Worm (Caenorhabditis elegans) whole organism, early embryonic: ENCODE measurements around the gene K02F6.8.
"Not testable (repeated sequence)": the region's sequence is repeated elsewhere in the genome, so short reads cannot be mapped to it uniquely, and the experiment has no call there.

ENCODE experiments used
- B0310.2 ChIP-seq: sonication (generic microtip); optimal IDR thresholded peaks from 2 replicates; lab custom pipeline; 2016; ENCODE audit warnings: mild to moderate bottlenecking, missing genetic modification characterization, missing compliant biosample characterization
- F13C5.2 ChIP-seq: sonication (generic microtip); optimal IDR thresholded peaks from 2 replicates; lab custom pipeline; 2017; ENCODE audit warnings: mild to moderate bottlenecking, missing genetic modification characterization, inconsistent platforms, missing compliant biosample characterization
- aly-1 ChIP-seq: sonication (generic microtip); optimal IDR thresholded peaks from 2 replicates; lab custom pipeline; 2016; ENCODE audit warnings: missing genetic modification characterization, missing compliant biosample characterization
- ama-1 ChIP-seq: fragments of 150-350 bp; optimal IDR thresholded peaks from 2 replicates; lab custom pipeline; 2014
- ceh-13 ChIP-seq: fragments of 200-800 bp; sonication (Bioruptor generic); optimal IDR thresholded peaks from 2 replicates; lab custom pipeline; 2018; ENCODE audit warnings: mild to moderate bottlenecking, missing genetic modification characterization, missing compliant biosample characterization
- ceh-36 ChIP-seq: sonication (generic microtip); optimal IDR thresholded peaks from 2 replicates; lab custom pipeline; 2016; ENCODE audit warnings: missing genetic modification characterization, inconsistent platforms, missing compliant biosample characterization
- ets-7 ChIP-seq: sonication (generic microtip); optimal IDR thresholded peaks from 2 replicates; lab custom pipeline; 2016; ENCODE audit warnings: missing genotype, missing genetic modification characterization, missing compliant biosample characterization
- flt-1 ChIP-seq: fragments of 200-800 bp; sonication (Bioruptor generic); IDR thresholded peaks from 2 replicates; pipeline ENCODE4 v1.3.6; 2022; ENCODE audit warnings: missing genetic modification characterization, missing compliant biosample characterization
- hmbx-1 ChIP-seq: sonication (generic microtip); optimal IDR thresholded peaks from 2 replicates; lab custom pipeline; 2016; ENCODE audit warnings: mild to moderate bottlenecking, missing genetic modification characterization, missing compliant biosample characterization
- hmg-4 ChIP-seq: fragments of 200-800 bp; sonication (Bioruptor generic); optimal IDR thresholded peaks from 2 replicates; lab custom pipeline; 2018; ENCODE audit warnings: mild to moderate bottlenecking, missing genetic modification characterization, missing compliant biosample characterization
- hnd-1 ChIP-seq: sonication (generic microtip); optimal IDR thresholded peaks from 2 replicates; lab custom pipeline; 2016; ENCODE audit warnings: missing genetic modification characterization, missing compliant biosample characterization
- pes-1 ChIP-seq: fragments of 200-800 bp; sonication (Bioruptor generic); IDR thresholded peaks from 2 replicates; pipeline ENCODE4 v1.3.6; 2022; ENCODE audit warnings: missing genetic modification reagents, missing genetic modification characterization, missing compliant biosample characterization
- scrt-1 ChIP-seq: fragments of 200-800 bp; sonication (Bioruptor generic); IDR thresholded peaks from 2 replicates; pipeline ENCODE4 v1.3.6; 2022; ENCODE audit warnings: missing genetic modification characterization, missing compliant biosample characterization
- sea-1 ChIP-seq: fragments of 200-800 bp; sonication (Bioruptor generic); conservative IDR thresholded peaks from 2 replicates; pipeline ENCODE4 v1.3.6; 2022; ENCODE audit warnings: missing genetic modification characterization, missing compliant biosample characterization
- tbx-11 ChIP-seq: fragments of 200-800 bp; sonication (Bioruptor generic); IDR thresholded peaks from 2 replicates; pipeline ENCODE4 v1.3.6; 2022; ENCODE audit warnings: missing genetic modification characterization, missing compliant biosample characterization
- tbx-37 ChIP-seq: fragments of 200-800 bp; sonication (Bioruptor generic); conservative IDR thresholded peaks from 2 replicates; pipeline ENCODE4 v1.3.6; 2022; ENCODE audit warnings: missing genetic modification reagents, missing genetic modification characterization, missing compliant biosample characterization
- tra-4 ChIP-seq: sonication (generic microtip); optimal IDR thresholded peaks from 2 replicates; lab custom pipeline; 2017; ENCODE audit warnings: missing genetic modification characterization, missing compliant biosample characterization

K02F6.8 gene

DNA sequence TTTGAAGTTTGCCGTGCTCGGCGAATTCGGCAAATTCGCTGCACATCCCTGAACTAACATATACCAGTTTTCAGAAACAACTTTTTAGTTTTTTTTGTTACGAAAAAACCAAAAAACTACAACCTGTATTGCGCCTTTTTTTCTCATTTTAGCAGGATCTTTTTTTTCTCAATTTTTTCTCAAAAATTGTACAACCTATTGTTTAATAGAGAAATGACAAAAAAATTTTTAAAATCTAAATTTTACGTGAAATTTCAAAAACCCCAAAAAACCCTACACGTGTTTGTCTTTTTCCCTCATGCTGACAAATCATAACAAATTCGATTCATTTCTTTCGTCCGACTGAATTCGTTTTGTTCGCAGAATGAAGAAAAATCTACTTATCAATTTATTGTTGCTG, 11.1 kb upstream of the K02F6.8 start, which contains the start of gene K02F6.3:
Gene K02F6.3, plus strand, starts transcription at position 301 of the 400 bp plus-strand sequence.
- TF ChIP-seq aly-1 (tag; lab: Kevin White, UChicago) (no peak), pes-1 (GFP tag; lab: Robert Waterston, UW) (no peak), ceh-13 (GFP tag; lab: Kevin White, UChicago) (no peak), F13C5.2 (tag; lab: Kevin White, UChicago) (no peak), hnd-1 (tag; lab: Kevin White, UChicago) (no peak), scrt-1 (GFP tag; lab: Robert Waterston, UW) (no peak), ceh-36 (tag; lab: Kevin White, UChicago) (no peak), tbx-37 (no peak), ets-7 (tag; lab: Kevin White, UChicago) (no peak), ama-1 (lab: Kevin White, UChicago) (no peak), tra-4 (no peak), hmg-4 (GFP tag; lab: Kevin White, UChicago) (no peak), B0310.2 (tag; lab: Kevin White, UChicago) (no peak), sea-1 (GFP tag; lab: Robert Waterston, UW) (no peak), flt-1 (no peak), tbx-11 (GFP tag; lab: Robert Waterston, UW) (no peak)

- no peak for TF ChIP-seq hnd-1 (tag; lab: Kevin White, UChicago)
- TF ChIP-seq tbx-11 (GFP tag; lab: Robert Waterston, UW), result no peak
- no peak for TF ChIP-seq hmbx-1 (tag; lab: Kevin White, UChicago)
- no peak for TF ChIP-seq tbx-37
- no peak for TF ChIP-seq pes-1 (GFP tag; lab: Robert Waterston, UW)
- TF ChIP-seq ets-7 (tag; lab: Kevin White, UChicago), result no peak
- TF ChIP-seq flt-1, result no peak
- no peak for TF ChIP-seq aly-1 (tag; lab: Kevin White, UChicago)
These were observed 3.3 kb upstream of the K02F6.8 start, which contains the start of gene K02F6.4 for ce11 chrII:2538194-2538593. K02F6.4 (plus strand) TSS chrII:2538494.

DNA sequence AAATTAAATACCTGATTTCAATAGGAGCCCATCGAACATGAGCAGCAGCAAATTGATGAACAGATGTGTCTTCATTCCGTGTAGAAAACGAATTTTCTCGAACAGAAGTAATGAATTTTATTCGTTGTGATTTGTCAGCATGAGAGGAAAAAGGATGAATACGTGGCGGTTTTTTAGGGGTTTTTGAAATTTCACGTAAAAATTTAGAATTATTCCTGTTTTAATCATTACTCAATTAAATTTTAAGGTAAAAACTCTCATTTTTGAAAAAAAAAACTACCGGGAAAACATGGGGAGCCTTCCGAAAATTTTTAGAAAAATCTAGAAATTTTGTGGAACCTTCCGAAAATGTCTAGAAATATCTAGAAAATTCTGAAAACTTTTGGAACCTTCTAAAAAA, 2.9 kb upstream of the K02F6.8 start, which contains the start of gene K02F6.7:
Gene K02F6.7, minus strand, starts transcription at position 101 of the 400 bp plus-strand sequence.
- TF ChIP-seq pes-1 (GFP tag; lab: Robert Waterston, UW) (no peak), hnd-1 (tag; lab: Kevin White, UChicago) (no peak), hmg-4 (GFP tag; lab: Kevin White, UChicago) (no peak), hmbx-1 (tag; lab: Kevin White, UChicago) (no peak), flt-1 (no peak), tbx-37 (no peak), tbx-11 (GFP tag; lab: Robert Waterston, UW) (no peak), F13C5.2 (tag; lab: Kevin White, UChicago) (no peak), ceh-13 (GFP tag; lab: Kevin White, UChicago) (no peak), aly-1 (tag; lab: Kevin White, UChicago) (no peak), sea-1 (GFP tag; lab: Robert Waterston, UW) (no peak), ceh-36 (tag; lab: Kevin White, UChicago) (no peak), ama-1 (lab: Kevin White, UChicago) (no peak), scrt-1 (GFP tag; lab: Robert Waterston, UW) (no peak), tra-4 (no peak), ets-7 (tag; lab: Kevin White, UChicago) (no peak), B0310.2 (tag; lab: Kevin White, UChicago) (no peak)

- TF ChIP-seq hnd-1 (tag; lab: Kevin White, UChicago); aly-1 (tag; lab: Kevin White, UChicago); flt-1: not testable (repeated sequence)
These were observed 393 bp downstream of the K02F6.8 start, which contains the start of gene K02F6.5 for ce11 chrII:2534459-2534858. K02F6.5 (plus strand) TSS chrII:2534759.

ce11 chrII:2530496-2530895, 4.4 kb downstream of the K02F6.8 start, which contains the start of gene K02F6.6:
K02F6.6 (plus strand) TSS chrII:2530796.
- TF ChIP-seq ets-7 (tag; lab: Kevin White, UChicago) (no peak), pes-1 (GFP tag; lab: Robert Waterston, UW) (no peak), scrt-1 (GFP tag; lab: Robert Waterston, UW) (no peak), B0310.2 (tag; lab: Kevin White, UChicago) (no peak), sea-1 (GFP tag; lab: Robert Waterston, UW) (no peak), tra-4 (no peak), ama-1 (lab: Kevin White, UChicago) (no peak), hmbx-1 (tag; lab: Kevin White, UChicago) (no peak), F13C5.2 (tag; lab: Kevin White, UChicago) (no peak), tbx-37 (no peak), hmg-4 (GFP tag; lab: Kevin White, UChicago) (no peak), ceh-13 (GFP tag; lab: Kevin White, UChicago) (no peak), hnd-1 (tag; lab: Kevin White, UChicago) (no peak), ceh-36 (tag; lab: Kevin White, UChicago) (no peak), flt-1 (no peak), aly-1 (tag; lab: Kevin White, UChicago) (no peak)

ce11 chrII:2526887-2527286, 8.0 kb downstream of the K02F6.8 start:
- TF ChIP-seq tbx-37 (no peak), hmg-4 (GFP tag; lab: Kevin White, UChicago) (no peak), ceh-36 (tag; lab: Kevin White, UChicago) (peak; percentile 67), ets-7 (tag; lab: Kevin White, UChicago) (no peak), flt-1 (no peak)

DNA sequence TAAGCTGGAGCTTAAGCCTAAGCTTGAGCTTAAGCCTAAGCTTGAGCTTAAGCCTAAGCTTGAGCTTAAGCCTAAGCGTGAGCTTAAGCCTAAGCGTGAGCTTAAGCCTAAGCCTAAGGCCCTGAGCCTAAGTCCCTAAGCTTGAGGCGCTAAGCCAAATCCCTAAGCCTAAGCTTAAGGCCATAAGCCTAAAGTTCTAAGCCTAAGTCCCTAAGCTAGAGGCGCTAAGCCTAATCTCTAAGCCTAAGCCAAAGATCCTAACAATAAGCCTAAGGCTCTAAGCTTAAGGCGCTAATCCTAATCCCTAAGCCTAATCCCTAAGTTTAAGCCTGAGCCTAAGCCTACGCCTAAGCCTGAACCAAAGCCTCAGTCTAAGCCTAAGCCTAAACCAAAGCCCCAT, 9.2 kb downstream of the K02F6.8 start:
- TF ChIP-seq ceh-13 (GFP tag; lab: Kevin White, UChicago), result no peak
- TF ChIP-seq pes-1 (GFP tag; lab: Robert Waterston, UW), result 0 out of 2 replicates have a peak, but pooled peaks have one; percentile 40
- TF ChIP-seq ets-7 (tag; lab: Kevin White, UChicago), result no peak
- no peak for TF ChIP-seq hmg-4 (GFP tag; lab: Kevin White, UChicago)
- TF ChIP-seq ceh-36 (tag; lab: Kevin White, UChicago), result peak; percentile 97
